Worm (Caenorhabditis elegans) whole organism, L1 larva: ENCODE measurements around the gene R144.6.

ENCODE experiments used
- fkh-10 ChIP-seq: sonication (generic microtip); optimal IDR thresholded peaks from 2 replicates; lab custom pipeline; 2017; ENCODE audit warnings: missing biosample characterization, missing genetic modification reagents, missing genetic modification characterization
- jun-1 ChIP-seq: fragments of 150-350 bp; optimal IDR thresholded peaks from 2 replicates; lab custom pipeline; 2014; ENCODE audit warnings: missing biosample characterization, missing genetic modification reagents, missing genetic modification characterization
- mdl-1 ChIP-seq, 2 experiments: fragments of 150-350 bp; optimal IDR thresholded peaks; 2 replicates each; lab custom pipeline; 2014 to 2017; ENCODE audit warnings: missing biosample characterization in 2 of 2, missing genetic modification characterization in 2 of 2, inconsistent platforms in 1 of 2
- unc-62 ChIP-seq: fragments of 150-350 bp; optimal IDR thresholded peaks from 2 replicates; lab custom pipeline; 2014; ENCODE audit warnings: missing biosample characterization, missing genetic modification reagents, missing genetic modification characterization
- zag-1 ChIP-seq: fragments of 150-350 bp; optimal IDR thresholded peaks from 2 replicates; lab custom pipeline; 2014; ENCODE audit warnings: missing biosample characterization, missing genetic modification characterization

DNA sequence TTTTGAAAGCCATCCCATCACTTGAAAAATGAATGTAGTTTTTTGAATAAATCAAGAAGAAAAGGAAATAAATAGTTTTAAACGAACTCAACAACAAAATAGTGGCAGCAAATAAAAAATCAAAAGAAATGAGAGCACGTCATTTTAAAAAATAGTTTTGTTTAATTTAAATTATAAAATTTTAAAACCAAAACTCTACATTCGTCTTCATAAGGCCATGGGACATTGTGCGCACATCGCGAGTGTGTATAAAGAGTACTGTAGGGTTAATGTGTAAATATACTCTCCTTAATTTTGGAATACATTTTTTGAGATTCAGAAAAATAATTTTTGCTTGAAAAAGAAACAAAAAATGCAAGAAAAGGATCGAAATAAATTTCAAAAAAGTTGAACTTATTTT lies 47.4 kb upstream of the R144.6 start, which contains the start of gene C45G9.15:
- TF ChIP-seq mdl-1 (tag; optimal IDR thresholded peaks at IDR 0.05; lab: Kevin White, UChicago) = no peak
- no peak for TF ChIP-seq fkh-10 (GFP tag; lab: Kevin White, UChicago)
- TF ChIP-seq zag-1 (tag; lab: Kevin White, UChicago) = no peak
- no peak for TF ChIP-seq jun-1 (tag; lab: Kevin White, UChicago)
- no peak for TF ChIP-seq unc-62 (GFP tag; lab: Kevin White, UChicago)
